Fruit fly (Drosophila melanogaster) whole organism, embryonic: ENCODE results near the gene Coq2.

Experiments
- ATbp ChIP-seq: fragments of 200-800 bp; sonication (Bioruptor generic); optimal IDR thresholded peaks from 2 replicates; lab custom pipeline; 2017; ENCODE audit warnings: missing biosample characterization, mild to moderate bottlenecking, missing genetic modification characterization, missing genetic modification reagents
- Bgb ChIP-seq: fragments of 200-800 bp; sonication (Bioruptor generic); IDR thresholded peaks from 2 replicates; pipeline ENCODE4 v1.3.6; 2022; ENCODE audit warnings: missing biosample characterization, missing genetic modification characterization; ENCODE audit not compliant: partially characterized antibody
- CG10979 ChIP-seq: fragments of 200-800 bp; sonication (Bioruptor generic); optimal IDR thresholded peaks from 2 replicates; lab custom pipeline; 2018; ENCODE audit warnings: missing biosample characterization, mild to moderate bottlenecking, missing genetic modification characterization, moderate library complexity
- CG12391 ChIP-seq: fragments of 200-800 bp; sonication (Bioruptor generic); optimal IDR thresholded peaks from 3 replicates; lab custom pipeline; 2018; ENCODE audit warnings: missing biosample characterization, mild to moderate bottlenecking, missing genetic modification characterization, moderate library complexity
- CG13624 ChIP-seq: fragments of 200-800 bp; sonication (Bioruptor generic); optimal IDR thresholded peaks from 2 replicates; lab custom pipeline; 2016; ENCODE audit warnings: missing biosample characterization, missing genetic modification characterization
- CG15073 ChIP-seq: fragments of 200-800 bp; sonication (Bioruptor generic); optimal IDR thresholded peaks from 2 replicates; lab custom pipeline; 2016; ENCODE audit warnings: missing biosample characterization, missing genetic modification characterization
- CG1529 ChIP-seq: fragments of 200-800 bp; sonication (Bioruptor generic); optimal IDR thresholded peaks from 3 replicates; lab custom pipeline; 2018; ENCODE audit warnings: missing biosample characterization, missing genetic modification characterization
- CG17328 ChIP-seq: fragments of 200-800 bp; sonication (Bioruptor generic); IDR thresholded peaks from 2 replicates; pipeline ENCODE4 v1.3.6; 2022; ENCODE audit warnings: missing biosample characterization, missing genetic modification characterization
- CG17568 ChIP-seq: fragments of 200-800 bp; sonication (Bioruptor generic); optimal IDR thresholded peaks from 2 replicates; lab custom pipeline; 2018; ENCODE audit warnings: missing biosample characterization, mild to moderate bottlenecking, missing genetic modification characterization, moderate library complexity
- CG1832 ChIP-seq: fragments of 200-800 bp; sonication (Bioruptor generic); optimal IDR thresholded peaks from 2 replicates; lab custom pipeline; 2017; ENCODE audit warnings: missing biosample characterization, mild to moderate bottlenecking, missing genetic modification characterization, inconsistent platforms
- CG31441 ChIP-seq: fragments of 200-800 bp; sonication (Bioruptor generic); IDR thresholded peaks from 2 replicates; pipeline ENCODE4 v1.3.6; 2022; ENCODE audit warnings: missing biosample characterization, missing genetic modification characterization
- CG3407 ChIP-seq: fragments of 200-800 bp; sonication (Bioruptor generic); optimal IDR thresholded peaks from 2 replicates; lab custom pipeline; 2018; ENCODE audit warnings: missing biosample characterization, mild to moderate bottlenecking, missing genetic modification characterization
- CG34224 ChIP-seq: fragments of 200-800 bp; sonication (Bioruptor generic); IDR thresholded peaks from 3 replicates; pipeline ENCODE4 v1.3.6; 2022; ENCODE audit warnings: missing biosample characterization, missing genetic modification characterization; ENCODE audit not compliant: partially characterized antibody
- CG3726 ChIP-seq: fragments of 200-800 bp; sonication (Bioruptor generic); IDR thresholded peaks from 3 replicates; pipeline ENCODE4, ENCODE4 v1.3.6; 2022; ENCODE audit warnings: missing biosample characterization, missing genetic modification characterization
- CG4328 ChIP-seq: fragments of 200-800 bp; sonication (Bioruptor generic); optimal IDR thresholded peaks from 3 replicates; lab custom pipeline; 2017; ENCODE audit warnings: missing biosample characterization, missing genetic modification reagents, missing genetic modification characterization
- CG4424 ChIP-seq: fragments of 200-800 bp; sonication (Bioruptor generic); optimal IDR thresholded peaks from 3 replicates; lab custom pipeline; 2016; ENCODE audit warnings: missing biosample characterization, missing genetic modification characterization
- CG5245 ChIP-seq: fragments of 200-800 bp; sonication (Bioruptor generic); optimal IDR thresholded peaks from 3 replicates; lab custom pipeline; 2016; ENCODE audit warnings: missing biosample characterization, missing genetic modification characterization
- CG7839 ChIP-seq: fragments of 200-800 bp; sonication (Bioruptor generic); optimal IDR thresholded peaks from 3 replicates; lab custom pipeline; 2018; ENCODE audit warnings: missing biosample characterization, mild to moderate bottlenecking, missing genetic modification characterization, moderate library complexity
- CG8478 ChIP-seq: fragments of >200 bp; optimal IDR thresholded peaks from 2 replicates; lab custom pipeline; 2018
- CTCF ChIP-seq: fragments of 200-800 bp; sonication (Bioruptor generic); optimal IDR thresholded peaks from 2 replicates; lab custom pipeline; 2017; ENCODE audit warnings: missing biosample characterization, mild to moderate bottlenecking, missing genetic modification characterization, moderate library complexity
- Dad ChIP-seq: fragments of 200-800 bp; sonication (Bioruptor generic); optimal IDR thresholded peaks from 3 replicates; lab custom pipeline; 2016; ENCODE audit warnings: missing biosample characterization, missing genetic modification characterization
- Dref ChIP-seq: fragments of 200-800 bp; sonication (Bioruptor generic); IDR thresholded peaks from 2 replicates; pipeline ENCODE4 v1.3.6; 2022; ENCODE audit warnings: missing biosample characterization, missing genetic modification characterization
- Ets65A ChIP-seq: fragments of 200-800 bp; sonication (Bioruptor generic); peaks from one replicate; lab custom pipeline; 2016; ENCODE audit warnings: missing biosample characterization, missing genetic modification characterization
- Ets97D ChIP-seq: fragments of 200-800 bp; sonication (Bioruptor generic); optimal IDR thresholded peaks from 3 replicates; lab custom pipeline; 2016; ENCODE audit warnings: missing biosample characterization, missing genetic modification characterization
- MBD-R2 ChIP-seq: fragments of 200-800 bp; sonication (Bioruptor generic); IDR thresholded peaks from 2 replicates; pipeline ENCODE4 v1.3.6; 2022; ENCODE audit warnings: missing biosample characterization, missing genetic modification characterization
- Mrtf ChIP-seq: fragments of 200-800 bp; sonication (Bioruptor generic); IDR thresholded peaks from 3 replicates; pipeline ENCODE4 v1.3.6; 2022; ENCODE audit warnings: missing biosample characterization, missing genetic modification characterization
- Neu2 ChIP-seq: fragments of 200-800 bp; sonication (Bioruptor generic); optimal IDR thresholded peaks from 3 replicates; lab custom pipeline; 2016; ENCODE audit warnings: missing biosample characterization, missing genetic modification characterization, borderline replicate concordance
- Nf-YB ChIP-seq: fragments of 200-800 bp; sonication (Bioruptor generic); optimal IDR thresholded peaks from 3 replicates; lab custom pipeline; 2019; ENCODE audit warnings: missing biosample characterization, mild to moderate bottlenecking, missing genetic modification characterization, moderate library complexity
- Sin3A ChIP-seq: fragments of >200 bp; optimal IDR thresholded peaks from 2 replicates; lab custom pipeline; 2018
- Sry-δ ChIP-seq: fragments of 200-800 bp; sonication (Bioruptor generic); optimal IDR thresholded peaks from 2 replicates; lab custom pipeline; 2016; ENCODE audit warnings: missing biosample characterization, missing genetic modification characterization
- Vsx1 ChIP-seq: fragments of 200-800 bp; sonication (Bioruptor generic); optimal IDR thresholded peaks from 2 replicates; lab custom pipeline; 2017; ENCODE audit warnings: missing biosample characterization, mild to moderate bottlenecking, missing genetic modification characterization, missing genetic modification reagents
- ci ChIP-seq: fragments of 200-800 bp; sonication (Bioruptor generic); IDR thresholded peaks from 3 replicates; pipeline ENCODE4 v1.3.6; 2022; ENCODE audit warnings: missing biosample characterization, missing genetic modification characterization
- corto ChIP-seq: fragments of 200-800 bp; sonication (Bioruptor generic); optimal IDR thresholded peaks from 2 replicates; lab custom pipeline; 2016; ENCODE audit warnings: missing biosample characterization, mild to moderate bottlenecking, missing genetic modification characterization, moderate library complexity
- disco-r ChIP-seq: fragments of 200-800 bp; sonication (Bioruptor generic); optimal IDR thresholded peaks from 2 replicates; lab custom pipeline; 2016; ENCODE audit warnings: missing biosample characterization, missing genetic modification characterization
- eve ChIP-seq, 2 experiments: fragments of >200 bp; optimal IDR thresholded peaks; 2 replicates each; lab custom pipeline; 2017; ENCODE audit warnings: missing biosample characterization in 2 of 2, missing genetic modification characterization in 2 of 2
- fd3F ChIP-seq: fragments of 200-800 bp; sonication (Bioruptor generic); optimal IDR thresholded peaks from 2 replicates; lab custom pipeline; 2018; ENCODE audit warnings: missing biosample characterization, mild to moderate bottlenecking, missing genetic modification characterization, moderate library complexity
- inv ChIP-seq: fragments of 200-800 bp; sonication (Bioruptor generic); IDR thresholded peaks from 2 replicates; pipeline ENCODE4 v1.3.6; 2022; ENCODE audit warnings: missing biosample characterization, missing genetic modification characterization; ENCODE audit not compliant: partially characterized antibody
- jumu ChIP-seq: fragments of 200-800 bp; sonication (Bioruptor generic); optimal IDR thresholded peaks from 3 replicates; lab custom pipeline; 2016; ENCODE audit warnings: missing biosample characterization, missing genetic modification characterization
- klu ChIP-seq: fragments of 200-800 bp; sonication (Bioruptor generic); IDR thresholded peaks from 2 replicates; pipeline ENCODE4 v1.3.6; 2022; ENCODE audit warnings: missing biosample characterization, missing genetic modification characterization
- knrl ChIP-seq: fragments of 200-800 bp; sonication (Bioruptor generic); IDR thresholded peaks from 3 replicates; pipeline ENCODE4 v1.3.6; 2022; ENCODE audit warnings: missing biosample characterization, missing genetic modification characterization; ENCODE audit not compliant: partially characterized antibody
- lmd ChIP-seq: fragments of 200-800 bp; sonication (Bioruptor generic); IDR thresholded peaks from 2 replicates; pipeline ENCODE4 v1.3.6; 2022; ENCODE audit warnings: missing biosample characterization, missing genetic modification characterization
- nmo ChIP-seq: fragments of 200-800 bp; sonication (Bioruptor generic); optimal IDR thresholded peaks from 2 replicates; lab custom pipeline; 2018; ENCODE audit warnings: missing biosample characterization, mild to moderate bottlenecking, missing genetic modification characterization, moderate library complexity
- onecut ChIP-seq: fragments of 200-800 bp; sonication (Bioruptor generic); IDR thresholded peaks from 2 replicates; pipeline ENCODE4 v1.3.6; 2022; ENCODE audit warnings: missing biosample characterization, missing genetic modification characterization
- org-1 ChIP-seq: fragments of 200-800 bp; sonication (Bioruptor generic); optimal IDR thresholded peaks from 2 replicates; lab custom pipeline; 2017; ENCODE audit warnings: missing biosample characterization, missing genetic modification characterization
- phol ChIP-seq: fragments of 200-800 bp; sonication (Bioruptor generic); optimal IDR thresholded peaks from 3 replicates; lab custom pipeline; 2018; ENCODE audit warnings: missing biosample characterization, mild to moderate bottlenecking, missing genetic modification characterization, moderate library complexity
- pzg ChIP-seq: fragments of 200-800 bp; sonication (Bioruptor generic); optimal IDR thresholded peaks from 3 replicates; lab custom pipeline; 2018; ENCODE audit warnings: missing biosample characterization, mild to moderate bottlenecking, missing genetic modification characterization, moderate library complexity
- row ChIP-seq: fragments of 200-800 bp; sonication (Bioruptor generic); IDR thresholded peaks from 3 replicates; pipeline ENCODE4 v1.3.6; 2022; ENCODE audit warnings: missing biosample characterization, missing genetic modification characterization
- slou ChIP-seq: fragments of 200-800 bp; sonication (Bioruptor generic); optimal IDR thresholded peaks from 3 replicates; lab custom pipeline; 2016; ENCODE audit warnings: missing biosample characterization, missing genetic modification characterization
- sr ChIP-seq: fragments of 200-800 bp; sonication (Bioruptor generic); IDR thresholded peaks from 3 replicates; pipeline ENCODE4 v1.3.6; 2022; ENCODE audit warnings: missing biosample characterization, missing genetic modification characterization
- trem ChIP-seq: fragments of 200-800 bp; optimal IDR thresholded peaks from 3 replicates; lab custom pipeline; 2019; ENCODE audit warnings: missing biosample characterization, mild to moderate bottlenecking, missing genetic modification characterization, moderate library complexity
- zfh2 ChIP-seq: fragments of 200-800 bp; sonication (Bioruptor generic); optimal IDR thresholded peaks from 2 replicates; lab custom pipeline; 2016; ENCODE audit warnings: missing biosample characterization, missing genetic modification characterization

Gene Coq2

DNA sequence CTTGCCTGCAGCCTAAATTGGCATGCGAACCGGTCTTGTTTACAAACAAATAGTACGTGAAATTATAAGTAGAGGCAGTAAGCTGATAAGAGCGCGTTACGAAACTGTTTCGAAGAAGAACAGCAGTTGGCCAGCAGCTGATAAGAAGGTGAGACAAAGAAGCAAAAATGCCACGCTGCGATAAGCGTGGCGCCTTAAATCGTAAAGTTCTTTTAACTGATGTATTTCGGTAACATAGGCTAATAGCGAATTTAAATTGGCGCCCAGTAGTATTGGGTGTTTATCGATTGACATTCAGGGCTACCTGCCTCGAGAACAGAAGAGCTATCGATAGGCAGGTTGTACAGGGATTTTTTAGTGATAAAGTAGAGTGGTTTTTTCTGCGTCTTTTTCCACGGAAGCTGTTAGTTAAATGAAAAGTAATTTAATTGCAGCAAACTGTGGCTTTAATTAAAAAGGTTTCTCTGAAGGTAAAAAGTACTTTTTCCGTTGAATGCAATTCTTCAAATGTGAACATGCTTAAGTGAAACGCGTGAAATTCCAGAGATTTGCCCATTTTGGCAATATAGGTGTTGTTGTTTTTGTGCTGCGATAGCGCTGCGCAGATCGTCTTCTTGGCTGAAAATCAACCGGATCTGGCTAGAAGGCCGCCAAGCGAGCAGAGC is 40.4 kb upstream of the Coq2 start, which contains the start of gene stck (continued):
- TF ChIP-seq org-1 (GFP tag; lab: Kevin White, UChicago) (no peak), CG7839 (no peak), CG1832 (GFP tag; lab: Kevin White, UChicago) (no peak), Ets65A (GFP tag; lab: Kevin White, UChicago) (no peak), phol (tag; lab: Kevin White, UChicago) (peak; percentile 32), Bgb (GFP tag; lab: Robert Waterston, UW) (peak; percentile 67), knrl (GFP tag; lab: Robert Waterston, UW) (peak; percentile 58; the same call in 2 of the 3 replicates), ci (no peak), nmo (GFP tag; lab: Kevin White, UChicago) (peak; percentile 51), CG10979 (tag; lab: Kevin White, UChicago) (no peak), zfh2 (GFP tag; lab: Kevin White, UChicago) (no peak), CG15073 (no peak), Dref (peak; percentile 98), CG1529 (no peak), trem (tag; lab: Kevin White, UChicago) (peak; percentile 22), Sin3A (lab: Kevin White, UChicago) (peak; percentile 83), CG31441 (GFP tag; lab: Robert Waterston, UW) (0 out of 2 replicates have a peak, but pooled peaks have one; percentile 15), Dad (GFP tag; lab: Kevin White, UChicago) (no peak), MBD-R2 (GFP tag; lab: Robert Waterston, UW) (0 out of 2 replicates have a peak, but pooled peaks have one; percentile 19), CG13624 (GFP tag; lab: Kevin White, UChicago) (peak; percentile 36), Ets97D (GFP tag; lab: Kevin White, UChicago) (peak; percentile 70), row (GFP tag; lab: Robert Waterston, UW) (peak; percentile 54; the same call in 2 of the 3 replicates), pzg (peak; percentile 90), CTCF (GFP tag; lab: Kevin White, UChicago) (no peak), CG3407 (GFP tag; lab: Kevin White, UChicago) (peak; percentile 12), lmd (GFP tag; lab: Robert Waterston, UW) (no peak), CG12391 (tag; lab: Kevin White, UChicago) (peak; percentile 8), jumu (no peak), ATbp (no peak), corto (no peak), CG17568 (GFP tag; lab: Kevin White, UChicago) (no peak), disco-r (GFP tag; lab: Kevin White, UChicago) (no peak), sr (GFP tag; lab: Robert Waterston, UW) (no peak), fd3F (GFP tag; lab: Kevin White, UChicago) (no peak), Mrtf (GFP tag; lab: Robert Waterston, UW) (no peak), CG5245 (GFP tag; lab: Kevin White, UChicago) (no peak), onecut (GFP tag; lab: Robert Waterston, UW) (no peak), CG17328 (GFP tag; lab: Robert Waterston, UW) (no peak; the same call in 1 of the 2 replicates), Nf-YB (no peak), CG3726 (no peak), slou (GFP tag; lab: Kevin White, UChicago) (no peak), Sry-δ (peak; percentile 79), CG4328 (GFP tag; lab: Kevin White, UChicago) (no peak), CG8478 (no peak), inv (peak; percentile 50; the same call in 1 of the 2 replicates), CG34224 (GFP tag; lab: Robert Waterston, UW) (peak; percentile 61), eve (GFP tag; optimal IDR thresholded peaks at IDR 0.05; lab: Kevin White, UChicago) (no peak), klu (GFP tag; lab: Robert Waterston, UW) (no peak), CG4424 (GFP tag; lab: Kevin White, UChicago) (no peak), Neu2 (GFP tag; lab: Kevin White, UChicago) (no peak), Vsx1 (peak; percentile 8)
